Fruit fly (Drosophila melanogaster) whole organism, pupa: Measurements from ENCODE around the gene Vha100-4.

Experiments used
- CG10348 ChIP-seq: fragments of 200-800 bp; sonication (Bioruptor generic); IDR thresholded peaks from 2 replicates; pipeline ENCODE4 v1.3.6; 2022; ENCODE audit warnings: missing biosample characterization, missing genetic modification characterization
- CG13204 ChIP-seq: fragments of 200-800 bp; sonication (Bioruptor generic); optimal IDR thresholded peaks from 2 replicates; lab custom pipeline; 2018; ENCODE audit warnings: missing biosample characterization, mild to moderate bottlenecking, missing genetic modification characterization, moderate library complexity
- CG17806 ChIP-seq: fragments of 200-800 bp; sonication (Bioruptor generic); optimal IDR thresholded peaks from 2 replicates; lab custom pipeline; 2018; ENCODE audit warnings: missing biosample characterization, mild to moderate bottlenecking, missing genetic modification characterization, moderate library complexity
- CG32121 ChIP-seq: fragments of 200-800 bp; sonication (Bioruptor generic); IDR thresholded peaks from 2 replicates; pipeline ENCODE4 v1.3.6; 2022; ENCODE audit warnings: missing biosample characterization, missing genetic modification characterization
- CG34367 ChIP-seq: fragments of 200-800 bp; sonication (Bioruptor generic); optimal IDR thresholded peaks from 2 replicates; lab custom pipeline; 2018; ENCODE audit warnings: missing biosample characterization, mild to moderate bottlenecking, missing genetic modification characterization
- CG4496 ChIP-seq: fragments of 200-800 bp; sonication (Bioruptor generic); IDR thresholded peaks from 3 replicates; pipeline ENCODE4 v1.3.6; 2022; ENCODE audit warnings: missing biosample characterization, missing genetic modification characterization
- CG8159 ChIP-seq: fragments of 200-800 bp; sonication (Bioruptor generic); optimal IDR thresholded peaks from 3 replicates; lab custom pipeline; 2018; ENCODE audit warnings: missing biosample characterization, mild to moderate bottlenecking, missing genetic modification characterization, moderate library complexity
- CG8301 ChIP-seq: fragments of 200-800 bp; sonication (Bioruptor generic); optimal IDR thresholded peaks from 2 replicates; lab custom pipeline; 2018; ENCODE audit warnings: missing biosample characterization, mild to moderate bottlenecking, missing genetic modification characterization
- D1 ChIP-seq: fragments of 200-800 bp; sonication (Bioruptor generic); optimal IDR thresholded peaks from 2 replicates; lab custom pipeline; 2018; ENCODE audit warnings: missing biosample characterization, mild to moderate bottlenecking, missing genetic modification characterization, moderate library complexity
- EcR ChIP-seq: fragments of 200-800 bp; sonication (Bioruptor generic); optimal IDR thresholded peaks from 3 replicates; lab custom pipeline; 2019; ENCODE audit warnings: missing biosample characterization, missing genetic modification characterization, mild to moderate bottlenecking, moderate library complexity, missing genetic modification reagents
- Ets98B ChIP-seq: fragments of 200-800 bp; sonication (Bioruptor generic); IDR thresholded peaks from 2 replicates; pipeline ENCODE4 v1.3.6; 2022; ENCODE audit warnings: missing biosample characterization, missing genetic modification characterization
- Pif1A ChIP-seq: fragments of 200-800 bp; sonication (Bioruptor generic); optimal IDR thresholded peaks from 3 replicates; lab custom pipeline; 2016; ENCODE audit warnings: missing biosample characterization, missing genetic modification characterization
- Pif1B ChIP-seq: fragments of 200-800 bp; sonication (Bioruptor generic); optimal IDR thresholded peaks from 3 replicates; lab custom pipeline; 2016; ENCODE audit warnings: missing biosample characterization, missing genetic modification characterization
- fd96Ca ChIP-seq: fragments of 200-800 bp; sonication (Bioruptor generic); IDR thresholded peaks from 3 replicates; pipeline ENCODE4 v1.3.6; 2022; ENCODE audit warnings: missing biosample characterization, missing genetic modification characterization
- gl ChIP-seq: fragments of 200-800 bp; sonication (Bioruptor generic); optimal IDR thresholded peaks from 2 replicates; lab custom pipeline; 2018; ENCODE audit warnings: missing biosample characterization, mild to moderate bottlenecking, missing genetic modification characterization

Vha100-4 gene

dm6 chr3R:18338493-18338892 lies 51.1 kb downstream of the Vha100-4 start:
- TF ChIP-seq CG10348 (GFP tag; lab: Robert Waterston, UW): no peak
- TF ChIP-seq Pif1A (GFP tag; lab: Kevin White, UChicago): no peak
- no peak for TF ChIP-seq CG34367 (tag; lab: Kevin White, UChicago)
- no peak for TF ChIP-seq EcR
- TF ChIP-seq Pif1B (GFP tag; lab: Kevin White, UChicago): no peak
- TF ChIP-seq CG13204 (GFP tag; lab: Kevin White, UChicago): no peak
- no peak for TF ChIP-seq CG32121 (GFP tag; lab: Robert Waterston, UW)
- TF ChIP-seq CG8159: no peak
- no peak for TF ChIP-seq CG4496
- TF ChIP-seq fd96Ca (GFP tag; lab: Robert Waterston, UW): no peak
- TF ChIP-seq CG17806 (tag; lab: Kevin White, UChicago): no peak
- no peak for TF ChIP-seq Ets98B (GFP tag; lab: Robert Waterston, UW)
- TF ChIP-seq CG8301 (tag; lab: Kevin White, UChicago): no peak
- TF ChIP-seq D1: no peak
- TF ChIP-seq gl (tag; lab: Kevin White, UChicago): no peak
